Worm (Caenorhabditis elegans): ENCODE measurements around the gene fbxc-7.

DNA sequence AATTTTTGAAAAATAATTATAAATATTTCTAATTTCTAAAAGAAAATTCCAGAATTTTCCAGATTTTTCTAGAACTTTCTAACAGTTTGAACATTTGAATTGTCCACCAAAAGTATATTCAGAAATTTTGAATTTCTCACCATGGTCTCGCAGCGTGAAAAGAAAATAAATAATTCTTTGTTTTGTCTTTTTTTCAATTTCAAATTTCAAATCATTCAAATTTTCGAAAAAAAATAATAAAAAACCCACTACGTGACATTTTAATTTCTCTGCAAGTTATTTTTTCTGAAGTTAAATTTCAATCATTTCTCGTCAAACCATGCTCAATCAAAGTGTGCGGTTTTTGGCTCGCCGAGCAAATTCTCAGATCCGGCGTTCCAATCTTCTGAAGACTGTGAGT is 22.0 kb upstream of the fbxc-7 start, which contains the start of gene acs-15:
- no peak for TF ChIP-seq nhr-28 (tag; optimal IDR thresholded peaks at IDR 0.05)
- no peak for TF ChIP-seq blmp-1 (tag; optimal IDR thresholded peaks at IDR 0.05)
- no peak for TF ChIP-seq ceh-83 (GFP tag; optimal IDR thresholded peaks at IDR 0.05)
- TF ChIP-seq lin-13 (tag; optimal IDR thresholded peaks at IDR 0.05): no peak
- no peak for TF ChIP-seq nhr-76 (tag; optimal IDR thresholded peaks at IDR 0.05)
- TF ChIP-seq ztf-11 (tag; optimal IDR thresholded peaks at IDR 0.05): no peak
- TF ChIP-seq mab-5 (tag; optimal IDR thresholded peaks at IDR 0.05): no peak
- no peak for TF ChIP-seq nhr-12 (tag; optimal IDR thresholded peaks at IDR 0.05)
- TF ChIP-seq nhr-2 (tag; optimal IDR thresholded peaks at IDR 0.05): no peak
- TF ChIP-seq unc-39 (tag; optimal IDR thresholded peaks at IDR 0.05): no peak
- TF ChIP-seq ceh-39 (tag; optimal IDR thresholded peaks at IDR 0.05): no peak
- no peak for TF ChIP-seq unc-62 (GFP tag; optimal IDR thresholded peaks at IDR 0.05)
- no peak for TF ChIP-seq flh-1 (GFP tag; optimal IDR thresholded peaks at IDR 0.05)
